Worm (Caenorhabditis elegans) whole organism, early embryonic: ENCODE measurements around the gene Y57G11C.1131.

Experiments
- B0310.2 ChIP-seq: sonication (generic microtip); optimal IDR thresholded peaks from 2 replicates; lab custom pipeline; 2016; ENCODE audit warnings: mild to moderate bottlenecking, missing genetic modification characterization, missing compliant biosample characterization
- F13C5.2 ChIP-seq: sonication (generic microtip); optimal IDR thresholded peaks from 2 replicates; lab custom pipeline; 2017; ENCODE audit warnings: mild to moderate bottlenecking, missing genetic modification characterization, inconsistent platforms, missing compliant biosample characterization
- aly-1 ChIP-seq: sonication (generic microtip); optimal IDR thresholded peaks from 2 replicates; lab custom pipeline; 2016; ENCODE audit warnings: missing genetic modification characterization, missing compliant biosample characterization
- ama-1 ChIP-seq: fragments of 150-350 bp; optimal IDR thresholded peaks from 2 replicates; lab custom pipeline; 2014
- ceh-36 ChIP-seq: sonication (generic microtip); optimal IDR thresholded peaks from 2 replicates; lab custom pipeline; 2016; ENCODE audit warnings: missing genetic modification characterization, inconsistent platforms, missing compliant biosample characterization
- ets-7 ChIP-seq: sonication (generic microtip); optimal IDR thresholded peaks from 2 replicates; lab custom pipeline; 2016; ENCODE audit warnings: missing genotype, missing genetic modification characterization, missing compliant biosample characterization
- flt-1 ChIP-seq: fragments of 200-800 bp; sonication (Bioruptor generic); IDR thresholded peaks from 2 replicates; pipeline ENCODE4 v1.3.6; 2022; ENCODE audit warnings: missing genetic modification characterization, missing compliant biosample characterization
- hmbx-1 ChIP-seq: sonication (generic microtip); optimal IDR thresholded peaks from 2 replicates; lab custom pipeline; 2016; ENCODE audit warnings: mild to moderate bottlenecking, missing genetic modification characterization, missing compliant biosample characterization
- hmg-4 ChIP-seq: fragments of 200-800 bp; sonication (Bioruptor generic); optimal IDR thresholded peaks from 2 replicates; lab custom pipeline; 2018; ENCODE audit warnings: mild to moderate bottlenecking, missing genetic modification characterization, missing compliant biosample characterization
- pes-1 ChIP-seq: fragments of 200-800 bp; sonication (Bioruptor generic); IDR thresholded peaks from 2 replicates; pipeline ENCODE4 v1.3.6; 2022; ENCODE audit warnings: missing genetic modification reagents, missing genetic modification characterization, missing compliant biosample characterization
- scrt-1 ChIP-seq: fragments of 200-800 bp; sonication (Bioruptor generic); IDR thresholded peaks from 2 replicates; pipeline ENCODE4 v1.3.6; 2022; ENCODE audit warnings: missing genetic modification characterization, missing compliant biosample characterization
- sea-1 ChIP-seq: fragments of 200-800 bp; sonication (Bioruptor generic); conservative IDR thresholded peaks from 2 replicates; pipeline ENCODE4 v1.3.6; 2022; ENCODE audit warnings: missing genetic modification characterization, missing compliant biosample characterization
- tra-4 ChIP-seq: sonication (generic microtip); optimal IDR thresholded peaks from 2 replicates; lab custom pipeline; 2017; ENCODE audit warnings: missing genetic modification characterization, missing compliant biosample characterization

DNA sequence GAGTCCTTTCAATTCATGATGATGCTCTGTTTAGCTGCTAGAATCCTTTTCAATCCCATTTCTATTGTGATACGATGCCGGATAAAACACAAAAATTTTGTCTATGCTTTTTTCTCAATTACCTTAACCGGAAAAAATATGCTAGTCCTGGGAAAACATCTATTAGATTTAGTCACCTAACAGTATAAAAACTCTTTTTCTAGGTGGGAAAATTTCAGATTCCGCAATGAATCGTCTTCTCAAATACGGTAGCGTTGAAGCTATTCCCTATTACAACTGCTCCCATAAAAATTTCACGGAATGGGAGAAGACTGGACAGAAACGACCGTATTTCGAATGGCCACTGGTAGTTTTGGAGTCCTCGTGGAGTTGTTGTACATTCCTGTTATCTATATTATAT lies 3.4 kb upstream of the Y57G11C.1131 start, which contains the start of gene Y57G11C.28:
- TF ChIP-seq hmg-4 (no peak), F13C5.2 (no peak), scrt-1 (no peak), flt-1 (GFP tag; lab: Robert Waterston, UW) (no peak), ama-1 (lab: Kevin White, UChicago) (no peak), B0310.2 (no peak), ceh-36 (tag; lab: Kevin White, UChicago) (no peak), ets-7 (tag; lab: Kevin White, UChicago) (no peak), pes-1 (GFP tag; lab: Robert Waterston, UW) (no peak), aly-1 (no peak), hmbx-1 (tag; lab: Kevin White, UChicago) (no peak), tra-4 (tag; lab: Kevin White, UChicago) (no peak), sea-1 (GFP tag; lab: Robert Waterston, UW) (no peak)
